Fruit fly (Drosophila melanogaster): ENCODE data around the gene CG13995.

DNA sequence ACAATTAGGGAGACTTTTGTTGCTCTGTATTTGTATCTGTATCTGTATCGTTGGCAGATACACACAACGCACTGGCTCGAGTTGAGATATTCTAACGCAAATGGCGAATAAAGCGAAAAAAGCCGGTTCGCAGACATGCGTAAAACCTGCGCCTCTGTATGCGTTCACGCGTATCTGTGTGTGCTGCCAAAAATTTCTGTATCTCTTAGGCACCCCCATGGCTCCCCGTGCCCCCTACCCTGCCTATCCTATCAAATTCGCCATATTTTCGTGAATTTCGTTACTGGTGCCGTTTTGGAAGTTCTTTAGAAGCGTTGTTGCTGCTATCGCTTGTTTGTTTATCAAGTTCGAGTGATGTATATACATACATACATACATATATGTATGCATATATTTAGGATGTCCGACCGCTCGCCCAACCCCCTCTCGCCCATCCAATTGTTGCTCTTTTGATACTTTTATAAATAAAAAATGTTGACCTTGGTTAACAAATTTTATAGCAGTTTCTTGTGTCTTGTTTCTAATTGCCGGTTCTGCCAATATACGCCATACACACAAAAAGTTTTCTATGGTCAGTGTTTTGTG is 31.7 kb downstream of the CG13995 start:
- TF ChIP-seq usp (GFP tag; optimal IDR thresholded peaks at IDR 0.05) (no peak), pan (optimal IDR thresholded peaks at IDR 0.05) (no peak)

Measured in whole organism.